Worm (Caenorhabditis elegans) whole organism, L3 larva: Measurements from ENCODE around the gene F23G4.1.
A peak's percentile ranks its signal among the peaks of the same experiment; 100 is the strongest.

Experiments used
- ceh-28 ChIP-seq: fragments of 150-350 bp; optimal IDR thresholded peaks from 2 replicates; lab custom pipeline; 2014; ENCODE audit warnings: missing biosample characterization, missing genetic modification reagents, missing genetic modification characterization
- egl-27 ChIP-seq: sonication (generic microtip); optimal IDR thresholded peaks from 4 replicates; lab custom pipeline; 2017; ENCODE audit warnings: missing biosample characterization, missing genetic modification reagents, missing genetic modification characterization
- hmg-11 ChIP-seq: sonication (generic microtip); optimal IDR thresholded peaks from 2 replicates; lab custom pipeline; 2016; ENCODE audit warnings: missing genetic modification characterization, missing compliant biosample characterization
- mml-1 ChIP-seq: fragments of 150-350 bp; sonication (generic microtip); optimal IDR thresholded peaks from 3 replicates; lab custom pipeline; 2014; ENCODE audit warnings: missing biosample characterization, missing genetic modification characterization
- nfya-1 ChIP-seq: sonication (generic microtip); optimal IDR thresholded peaks from 2 replicates; lab custom pipeline; 2017; ENCODE audit warnings: missing genetic modification characterization, mild to moderate bottlenecking, missing compliant biosample characterization, antibody characterized with exemption, moderate library complexity; ENCODE audit not compliant: insufficient read depth
- nhr-237 ChIP-seq: fragments of 150-350 bp; optimal IDR thresholded peaks from 2 replicates; lab custom pipeline; 2014; ENCODE audit warnings: missing biosample characterization, missing genetic modification characterization
- nhr-43 ChIP-seq: sonication (generic microtip); optimal IDR thresholded peaks from 2 replicates; lab custom pipeline; 2016; ENCODE audit warnings: mild to moderate bottlenecking, missing genetic modification characterization, missing compliant biosample characterization; ENCODE audit not compliant: poor library complexity, severe bottlenecking
- skn-1 ChIP-seq: fragments of 150-350 bp; optimal IDR thresholded peaks from 2 replicates; lab custom pipeline; 2014; ENCODE audit warnings: missing biosample characterization, missing genetic modification characterization
- snpc-4 ChIP-seq: fragments of 150-350 bp; optimal IDR thresholded peaks from 2 replicates; lab custom pipeline; 2014; ENCODE audit warnings: missing biosample characterization, missing genetic modification characterization

DNA sequence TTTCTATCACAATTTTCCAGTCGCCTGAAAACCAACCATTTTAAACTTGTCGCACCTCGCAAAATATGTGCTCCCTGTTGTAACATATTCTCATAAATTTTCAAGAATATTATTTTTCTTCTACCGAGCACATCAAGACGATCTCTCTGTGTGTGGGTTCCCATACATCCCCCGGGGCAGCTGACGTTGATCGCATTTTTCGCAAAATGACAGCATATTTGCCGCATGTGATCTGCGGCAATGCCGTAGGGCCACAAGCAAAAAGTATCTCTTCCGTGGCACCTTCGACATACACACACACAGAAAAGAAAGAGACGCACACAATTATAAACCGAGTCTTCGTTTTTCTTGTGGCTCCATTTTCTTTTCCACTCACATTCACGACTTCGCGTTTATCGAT lies 11.3 kb downstream of the F23G4.1 start:
- TF ChIP-seq skn-1 (tag; lab: Kevin White, UChicago) (no peak), nfya-1 (tag; lab: Kevin White, UChicago) (peak; percentile 29), ceh-28 (tag; lab: Kevin White, UChicago) (no peak), egl-27 (no peak), nhr-43 (tag; lab: Kevin White, UChicago) (no peak), mml-1 (tag; lab: Kevin White, UChicago) (no peak), snpc-4 (tag; lab: Kevin White, UChicago) (no peak), hmg-11 (tag; lab: Kevin White, UChicago) (no peak), nhr-237 (no peak)
